Worm (Caenorhabditis elegans) whole organism, L4 larva: ENCODE data around the gene B0554.5.

Source experiments
- F37D6.2 ChIP-seq: sonication (generic microtip); optimal IDR thresholded peaks from 2 replicates; lab custom pipeline; 2016; ENCODE audit warnings: mild to moderate bottlenecking, missing genetic modification characterization, missing compliant biosample characterization
- F49E8.2 ChIP-seq: sonication (generic microtip); optimal IDR thresholded peaks from 2 replicates; lab custom pipeline; 2016; ENCODE audit warnings: missing compliant biosample characterization, mild to moderate bottlenecking, missing genetic modification characterization, borderline replicate concordance
- ZK337.2 ChIP-seq: fragments of 200-800 bp; sonication (Bioruptor generic); IDR thresholded peaks from 2 replicates; pipeline ENCODE4 v1.3.6; 2022; ENCODE audit warnings: missing genetic modification reagents, missing genetic modification characterization, missing compliant biosample characterization
- aha-1 ChIP-seq: fragments of 150-350 bp; peaks from one replicate; lab custom pipeline; 2014; ENCODE audit warnings: missing biosample characterization, missing genetic modification characterization
- ama-1 ChIP-seq: fragments of 150-350 bp; optimal IDR thresholded peaks from 2 replicates; lab custom pipeline; 2014; ENCODE audit warnings: inconsistent platforms, mixed read lengths
- attf-4 ChIP-seq: sonication (generic microtip); optimal IDR thresholded peaks from 3 replicates; lab custom pipeline; 2017; ENCODE audit warnings: missing biosample characterization, missing genetic modification characterization
- ceh-32 ChIP-seq: sonication (generic microtip); optimal IDR thresholded peaks from 2 replicates; lab custom pipeline; 2016; ENCODE audit warnings: mild to moderate bottlenecking, missing genetic modification characterization, missing compliant biosample characterization; ENCODE audit not compliant: poor library complexity
- ceh-44 ChIP-seq: fragments of 200-800 bp; sonication (Bioruptor generic); IDR thresholded peaks from 2 replicates; pipeline ENCODE4 v1.3.6; 2022; ENCODE audit warnings: missing genetic modification reagents, missing genetic modification characterization, missing compliant biosample characterization
- ctbp-1 ChIP-seq: fragments of 200-800 bp; sonication (Bioruptor generic); IDR thresholded peaks from 2 replicates; pipeline ENCODE4 v1.3.6; 2022; ENCODE audit warnings: missing genetic modification reagents, missing genetic modification characterization, missing compliant biosample characterization
- daf-19 ChIP-seq: fragments of 200-800 bp; sonication (Bioruptor generic); conservative IDR thresholded peaks from 2 replicates; pipeline ENCODE4 v1.3.6; 2022; ENCODE audit warnings: missing genetic modification characterization, missing compliant biosample characterization
- egl-27 ChIP-seq: sonication (generic microtip); optimal IDR thresholded peaks from 3 replicates; lab custom pipeline; 2017; ENCODE audit warnings: missing biosample characterization, missing genetic modification reagents, missing genetic modification characterization
- egl-43 ChIP-seq: fragments of 200-800 bp; sonication (Bioruptor generic); IDR thresholded peaks from 2 replicates; pipeline ENCODE4 v1.3.6; 2022; ENCODE audit warnings: missing genetic modification reagents, missing genetic modification characterization, missing compliant biosample characterization
- fos-1 ChIP-seq: fragments of 150-350 bp; optimal IDR thresholded peaks from 2 replicates; lab custom pipeline; 2014; ENCODE audit warnings: missing biosample characterization, missing genetic modification characterization
- hif-1 ChIP-seq, 2 experiments: sonication (generic microtip); optimal IDR thresholded peaks; 2 replicates each; lab custom pipeline; 2016 to 2017; ENCODE audit warnings: missing compliant biosample characterization in 2 of 2, missing genetic modification characterization in 2 of 2, missing genetic modification reagents in 2 of 2, missing genotype in 2 of 2, mild to moderate bottlenecking in 1 of 2
- hlh-11 ChIP-seq: fragments of 200-800 bp; sonication (Bioruptor generic); optimal IDR thresholded peaks from 2 replicates; lab custom pipeline; 2018; ENCODE audit warnings: mild to moderate bottlenecking, missing genetic modification characterization, missing compliant biosample characterization
- jun-1 ChIP-seq: fragments of 150-350 bp; optimal IDR thresholded peaks from 2 replicates; lab custom pipeline; 2014; ENCODE audit warnings: missing biosample characterization, missing genetic modification reagents, missing genetic modification characterization
- lin-29 ChIP-seq: fragments of 200-800 bp; sonication (Bioruptor generic); IDR thresholded peaks from 2 replicates; pipeline ENCODE4 v1.3.6; 2022; ENCODE audit warnings: missing genetic modification reagents, missing genetic modification characterization, missing compliant biosample characterization
- lin-38 ChIP-seq: fragments of 200-800 bp; sonication (Bioruptor generic); IDR thresholded peaks from 2 replicates; pipeline ENCODE4 v1.3.6; 2022; ENCODE audit warnings: missing genetic modification reagents, missing genetic modification characterization, missing compliant biosample characterization
- lin-39 ChIP-seq: fragments of 150-350 bp; optimal IDR thresholded peaks from 2 replicates; lab custom pipeline; 2014; ENCODE audit warnings: missing biosample characterization, missing genetic modification reagents, missing genetic modification characterization
- lsy-2 ChIP-seq, 2 experiments: fragments of 150-350 bp in 1 of 2; sonication (generic microtip) in 1 of 2; optimal IDR thresholded peaks; 2 replicates each; lab custom pipeline; 2014 to 2017; ENCODE audit warnings: missing biosample characterization in 2 of 2, missing genetic modification characterization in 2 of 2
- mep-1 ChIP-seq: fragments of 150-350 bp; sonication (generic microtip); optimal IDR thresholded peaks from 3 replicates; lab custom pipeline; 2014; ENCODE audit warnings: missing biosample characterization, missing genetic modification characterization
- mes-2 ChIP-seq: sonication (generic microtip); optimal IDR thresholded peaks from 2 replicates; lab custom pipeline; 2016; ENCODE audit warnings: missing genotype, mild to moderate bottlenecking, missing genetic modification characterization, missing compliant biosample characterization; ENCODE audit not compliant: poor library complexity, severe bottlenecking
- mxl-3 ChIP-seq: fragments of 200-800 bp; sonication (Bioruptor generic); optimal IDR thresholded peaks from 2 replicates; lab custom pipeline; 2018; ENCODE audit warnings: mild to moderate bottlenecking, missing genetic modification characterization, missing compliant biosample characterization
- nhr-102 ChIP-seq: sonication (generic microtip); optimal IDR thresholded peaks from 2 replicates; lab custom pipeline; 2016; ENCODE audit warnings: mild to moderate bottlenecking, missing genetic modification characterization, moderate library complexity, missing compliant biosample characterization
- nhr-111 ChIP-seq: fragments of 200-800 bp; sonication (Bioruptor generic); optimal IDR thresholded peaks from 2 replicates; lab custom pipeline; 2018; ENCODE audit warnings: mild to moderate bottlenecking, missing genetic modification characterization, missing compliant biosample characterization
- nhr-25 ChIP-seq: sonication (generic microtip); optimal IDR thresholded peaks from 2 replicates; lab custom pipeline; 2017; ENCODE audit warnings: missing genetic modification characterization, mild to moderate bottlenecking, missing compliant biosample characterization, antibody characterized with exemption, moderate library complexity, borderline replicate concordance; ENCODE audit not compliant: insufficient read depth
- php-3 ChIP-seq: fragments of 200-800 bp; sonication (Bioruptor generic); IDR thresholded peaks from 2 replicates; pipeline ENCODE4 v1.3.6; 2022; ENCODE audit warnings: missing genetic modification reagents, missing genetic modification characterization, missing compliant biosample characterization
- pqm-1 ChIP-seq: sonication (generic microtip); optimal IDR thresholded peaks from 2 replicates; lab custom pipeline; 2017; ENCODE audit warnings: missing biosample characterization, missing genetic modification characterization
- rbr-2 ChIP-seq: sonication (generic microtip); optimal IDR thresholded peaks from 2 replicates; lab custom pipeline; 2016; ENCODE audit warnings: missing genotype, missing genetic modification characterization, missing compliant biosample characterization
- saeg-2 ChIP-seq: fragments of 200-800 bp; sonication (Bioruptor generic); IDR thresholded peaks from 2 replicates; pipeline ENCODE4 v1.3.6; 2022; ENCODE audit warnings: missing genetic modification reagents, missing genetic modification characterization, missing compliant biosample characterization
- set-16 ChIP-seq: fragments of 200-800 bp; sonication (Bioruptor generic); IDR thresholded peaks from 2 replicates; pipeline ENCODE4 v1.3.6; 2022; ENCODE audit warnings: missing genetic modification reagents, missing genetic modification characterization, missing compliant biosample characterization
- skn-1 ChIP-seq: fragments of 150-350 bp; optimal IDR thresholded peaks from 2 replicates; lab custom pipeline; 2014; ENCODE audit warnings: missing biosample characterization, missing genetic modification characterization
- spr-1 ChIP-seq: sonication (generic microtip); optimal IDR thresholded peaks from 2 replicates; lab custom pipeline; 2016; ENCODE audit warnings: mild to moderate bottlenecking, missing genetic modification characterization, missing compliant biosample characterization
- unc-130 ChIP-seq: sonication (generic microtip); optimal IDR thresholded peaks from 2 replicates; lab custom pipeline; 2016; ENCODE audit warnings: missing genetic modification reagents, missing genetic modification characterization, missing compliant biosample characterization
- unc-62 ChIP-seq, 3 experiments: fragments of 150-350 bp in 1 of 3; sonication (generic microtip); optimal IDR thresholded peaks in 2 of 3; peaks in 1 of 3; 1 replicate in 1 of 3; 2 replicates in 2 of 3; lab custom pipeline; 2014 to 2017; ENCODE audit warnings: missing biosample characterization in 3 of 3, missing genetic modification characterization in 3 of 3, missing genetic modification reagents in 3 of 3, missing genotype in 1 of 3
- vab-7 ChIP-seq: fragments of 200-800 bp; sonication (Bioruptor generic); IDR thresholded peaks from 2 replicates; pipeline ENCODE4 v1.3.6; 2022; ENCODE audit warnings: missing genetic modification reagents, missing genetic modification characterization, missing compliant biosample characterization
- zfp-3 ChIP-seq: fragments of 200-800 bp; sonication (Bioruptor generic); conservative IDR thresholded peaks from 2 replicates; pipeline ENCODE4 v1.3.6; 2022; ENCODE audit warnings: missing genetic modification reagents, missing genetic modification characterization, missing compliant biosample characterization
- zip-2 ChIP-seq: fragments of 150-350 bp; optimal IDR thresholded peaks from 2 replicates; lab custom pipeline; 2014; ENCODE audit warnings: missing biosample characterization, missing genetic modification characterization
- ztf-11 ChIP-seq: fragments of 150-350 bp; optimal IDR thresholded peaks from 2 replicates; lab custom pipeline; 2014; ENCODE audit warnings: missing biosample characterization, missing genetic modification characterization
- ztf-7 ChIP-seq: fragments of 150-350 bp; optimal IDR thresholded peaks from 2 replicates; lab custom pipeline; 2014; ENCODE audit warnings: missing biosample characterization, missing genetic modification characterization

Gene B0554.5

DNA sequence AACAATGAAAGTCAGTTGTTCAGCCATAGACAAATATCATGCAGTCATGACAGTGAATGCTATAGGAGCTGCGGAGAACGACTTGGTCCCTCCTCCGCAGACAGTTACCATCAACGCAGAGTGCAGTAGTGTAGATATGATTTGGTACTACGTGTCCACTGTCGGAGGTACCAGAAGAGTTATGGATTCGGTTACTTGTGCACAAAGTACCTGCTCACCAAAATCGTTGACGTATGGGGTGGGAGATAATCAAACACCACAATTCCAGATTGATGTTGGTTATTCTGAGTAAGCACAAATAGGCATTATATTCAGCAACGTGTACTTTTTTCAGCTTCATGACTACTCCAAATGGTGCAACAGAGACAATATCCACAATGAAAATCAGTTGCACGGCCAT is 8.8 kb downstream of the B0554.5 start:
- TF ChIP-seq lin-29 (GFP tag; lab: Robert Waterston, UW) (no peak), php-3 (GFP tag; lab: Robert Waterston, UW) (no peak), ztf-7 (tag; lab: Kevin White, UChicago) (no peak), nhr-25 (tag; lab: Kevin White, UChicago) (no peak), unc-62 (GFP tag; optimal IDR thresholded peaks at IDR 0.05 in 1 of 2; lab: Kevin White, UChicago) (peak in 1 of 2 experiments; percentile 94), unc-62 (tag; optimal IDR thresholded peaks at IDR 0.05; lab: Kevin White, UChicago) (no peak), egl-27 (tag; lab: Kevin White, UChicago) (no peak), pqm-1 (tag; lab: Kevin White, UChicago) (no peak)

DNA sequence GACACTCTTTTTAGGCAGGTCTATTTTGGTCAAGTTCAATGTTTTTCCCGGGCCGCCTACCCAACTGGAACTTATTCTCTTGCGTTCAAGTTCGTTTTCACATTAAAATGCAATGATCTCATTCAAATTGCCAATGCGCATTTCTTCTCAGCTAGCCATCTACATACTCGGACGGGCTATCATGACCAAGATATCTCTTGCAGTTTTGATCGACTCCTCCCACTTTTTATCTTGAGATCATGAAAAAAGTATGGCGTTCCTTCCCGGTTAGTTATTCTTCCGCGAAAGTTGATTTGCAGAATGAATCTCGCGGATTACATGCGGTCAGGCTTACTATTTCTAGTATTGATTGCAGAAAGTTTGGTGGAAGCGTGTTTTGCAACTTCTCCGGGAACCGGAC is 9.7 kb downstream of the B0554.5 start, which contains the start of gene B0554.2:
TSS of gene B0554.2 (plus strand) at position 301 of the 400 bp plus-strand sequence.
- no peak for TF ChIP-seq rbr-2 (tag; lab: Kevin White, UChicago)
- no peak for TF ChIP-seq ztf-11 (tag; lab: Kevin White, UChicago)
- no peak for TF ChIP-seq egl-43 (GFP tag; lab: Robert Waterston, UW)
- no peak for TF ChIP-seq mxl-3 (GFP tag; lab: Kevin White, UChicago)
- TF ChIP-seq unc-130 (GFP tag; lab: Kevin White, UChicago), result no peak
- no peak for TF ChIP-seq fos-1 (tag; lab: Kevin White, UChicago)
- no peak for TF ChIP-seq zfp-3 (GFP tag; lab: Robert Waterston, UW)
- no peak for TF ChIP-seq ama-1 (lab: Kevin White, UChicago)
- TF ChIP-seq jun-1 (tag; lab: Kevin White, UChicago), result no peak
- TF ChIP-seq mep-1 (tag; lab: Kevin White, UChicago), result no peak
- no peak for TF ChIP-seq mes-2 (tag; lab: Kevin White, UChicago)
- TF ChIP-seq attf-4 (tag; lab: Kevin White, UChicago), result no peak
- no peak for TF ChIP-seq hlh-11 (tag; lab: Kevin White, UChicago)

DNA sequence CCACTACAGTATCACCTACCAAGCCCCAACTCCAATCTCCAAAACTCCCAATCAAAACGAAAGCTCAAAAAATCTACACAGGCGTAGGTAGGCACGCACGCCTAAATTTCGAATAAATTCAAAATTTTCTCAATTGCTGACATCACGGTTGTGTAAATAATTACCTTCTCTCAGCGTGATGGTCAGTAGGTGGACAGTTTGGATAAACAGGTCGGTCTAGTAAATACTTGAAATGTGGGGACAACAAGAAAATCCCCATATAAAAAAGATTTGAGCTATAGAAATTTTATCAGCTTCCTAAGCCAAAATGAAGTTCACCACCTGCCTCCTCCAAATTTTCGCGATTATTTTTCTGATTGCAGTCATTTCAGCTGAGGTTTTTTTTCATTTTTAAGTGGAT is 13.9 kb downstream of the B0554.5 start, which contains the start of gene B0554.1:
TSS of gene B0554.1 (plus strand) at position 301 of the 400 bp plus-strand sequence.
- TF ChIP-seq F37D6.2 (no peak), vab-7 (GFP tag; lab: Robert Waterston, UW) (no peak), ceh-32 (tag; lab: Kevin White, UChicago) (no peak), spr-1 (no peak), unc-62 (GFP tag; optimal IDR thresholded peaks at IDR 0.05 in 1 of 2; lab: Kevin White, UChicago) (no peak), unc-62 (tag; optimal IDR thresholded peaks at IDR 0.05; lab: Kevin White, UChicago) (no peak), lin-39 (no peak), nhr-111 (GFP tag; lab: Kevin White, UChicago) (no peak), set-16 (no peak), hif-1 (tag; optimal IDR thresholded peaks at IDR 0.05; lab: Kevin White, UChicago) (no peak)

DNA sequence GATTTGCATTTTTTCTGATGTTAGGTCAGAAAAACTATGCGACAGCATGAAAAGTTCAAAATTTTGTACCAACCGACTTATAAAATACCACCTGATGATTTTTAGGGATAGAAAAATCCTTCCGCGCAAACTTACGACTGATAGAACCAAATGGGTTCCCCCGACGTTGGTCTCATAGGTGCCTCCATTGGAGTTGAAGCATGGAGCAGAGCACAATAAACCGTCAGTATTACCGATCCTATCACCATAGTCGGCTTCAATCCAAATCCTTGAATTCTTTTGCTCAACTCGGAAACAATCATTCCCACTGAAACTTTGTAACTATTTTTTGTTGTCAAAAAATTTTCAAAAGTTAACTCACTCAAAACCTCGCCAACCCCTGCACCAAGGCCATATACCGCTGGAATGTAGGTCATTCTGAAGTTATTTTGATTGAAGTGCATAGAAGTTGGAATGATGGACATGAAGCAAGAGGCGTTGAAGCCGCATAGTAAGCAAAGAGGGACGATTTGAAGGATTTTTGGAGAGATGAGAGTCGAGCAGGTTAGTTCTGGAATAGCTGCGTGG is 15.0 kb downstream of the B0554.5 start:
- TF ChIP-seq skn-1, result no peak
- TF ChIP-seq zip-2 (tag; lab: Kevin White, UChicago), result no peak
- TF ChIP-seq ZK337.2 (GFP tag; lab: Robert Waterston, UW), result no peak
- TF ChIP-seq F49E8.2 (tag; lab: Kevin White, UChicago), result no peak
- TF ChIP-seq nhr-102 (tag; lab: Kevin White, UChicago), result no peak
- no peak for TF ChIP-seq zfp-3 (GFP tag; lab: Robert Waterston, UW)
- peak; percentile 92 for TF ChIP-seq aha-1 (tag; lab: Kevin White, UChicago)
- TF ChIP-seq ceh-44 (GFP tag; lab: Robert Waterston, UW), result no peak
- no peak for TF ChIP-seq ctbp-1 (GFP tag; lab: Robert Waterston, UW)
- TF ChIP-seq unc-62 (GFP tag; optimal IDR thresholded peaks at IDR 0.05 in 1 of 2; lab: Kevin White, UChicago), result peak in 1 of 2 experiments; percentile 90
- TF ChIP-seq unc-62 (tag; optimal IDR thresholded peaks at IDR 0.05; lab: Kevin White, UChicago), result no peak
- no peak for TF ChIP-seq lin-29 (GFP tag; lab: Robert Waterston, UW)
- TF ChIP-seq lsy-2 (tag; optimal IDR thresholded peaks at IDR 0.05; lab: Kevin White, UChicago), result no peak
- TF ChIP-seq daf-19 (GFP tag; lab: Robert Waterston, UW), result no peak
- no peak for TF ChIP-seq jun-1 (tag; lab: Kevin White, UChicago)
- no peak for TF ChIP-seq php-3 (GFP tag; lab: Robert Waterston, UW)
- TF ChIP-seq saeg-2 (GFP tag; lab: Robert Waterston, UW), result no peak
- no peak for TF ChIP-seq lin-38 (GFP tag; lab: Robert Waterston, UW)
